Worm (Caenorhabditis elegans): ENCODE data around the gene srw-34.

- no peak for TF ChIP-seq ceh-62 (tag; optimal IDR thresholded peaks at IDR 0.05)
- TF ChIP-seq ama-1 (optimal IDR thresholded peaks at IDR 0.05) = no peak
- TF ChIP-seq hif-1 (tag; optimal IDR thresholded peaks at IDR 0.05) = no peak
- TF ChIP-seq cey-2 (tag; optimal IDR thresholded peaks at IDR 0.05; ENCODE audit: borderline replicate concordance, insufficient read depth) = no peak
- TF ChIP-seq F49E8.2 (tag; optimal IDR thresholded peaks at IDR 0.05; ENCODE audit: borderline replicate concordance) = no peak
- TF ChIP-seq ceh-82 (tag; optimal IDR thresholded peaks at IDR 0.05) = no peak
- TF ChIP-seq fos-1 (tag; optimal IDR thresholded peaks at IDR 0.05) = no peak
- TF ChIP-seq nhr-28 (tag; optimal IDR thresholded peaks at IDR 0.05) = no peak
- no peak for TF ChIP-seq Y105C5A.15 (GFP tag; IDR thresholded peaks at IDR 0.05)
- no peak for TF ChIP-seq aha-1 (tag)
Observed at ce11 chrV:16505828-16506227, 16.3 kb downstream of the srw-34 start, which contains the start of gene nhr-54.

Data from whole organism, L4 larva.